Worm (Caenorhabditis elegans): Measurements from ENCODE around the gene hpo-25.

DNA sequence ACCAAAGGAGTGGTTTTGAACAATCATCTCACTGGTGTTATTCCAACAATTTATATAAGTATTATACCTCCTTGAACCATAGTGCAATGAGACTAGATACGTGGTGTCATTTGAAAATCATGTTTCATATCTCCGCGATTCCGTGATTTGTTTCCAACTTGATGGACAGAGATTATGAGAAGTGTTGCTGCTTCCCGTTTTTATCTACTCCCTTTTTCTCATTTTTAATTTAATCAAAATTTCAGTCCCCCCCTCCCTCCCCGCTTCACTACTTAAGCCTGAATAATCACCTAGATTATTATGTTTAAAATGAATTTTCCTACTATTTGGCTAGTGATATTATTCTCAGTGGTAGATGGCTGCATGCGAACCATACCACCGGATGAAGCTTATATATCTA lies 3.0 kb downstream of the hpo-25 start, which contains the start of gene F16G10.3:
- TF ChIP-seq ZK546.5 (tag; optimal IDR thresholded peaks at IDR 0.05) (no peak), ceh-16 (tag; optimal IDR thresholded peaks at IDR 0.05) (no peak), nhr-237 (tag; optimal IDR thresholded peaks at IDR 0.05) (no peak), F13H6.1 (tag; optimal IDR thresholded peaks at IDR 0.05) (no peak), unc-62 (GFP tag; optimal IDR thresholded peaks at IDR 0.05) (no peak), elt-1 (tag; optimal IDR thresholded peaks at IDR 0.05) (no peak), mbf-1 (tag; optimal IDR thresholded peaks at IDR 0.05) (no peak), elt-3 (tag; optimal IDR thresholded peaks at IDR 0.05) (no peak), fos-1 (tag; optimal IDR thresholded peaks at IDR 0.05) (no peak)

Measured in whole organism, L2 larva.